Fruit fly (Drosophila melanogaster): ENCODE data around the gene CG3777.

The CG3777 gene

DNA sequence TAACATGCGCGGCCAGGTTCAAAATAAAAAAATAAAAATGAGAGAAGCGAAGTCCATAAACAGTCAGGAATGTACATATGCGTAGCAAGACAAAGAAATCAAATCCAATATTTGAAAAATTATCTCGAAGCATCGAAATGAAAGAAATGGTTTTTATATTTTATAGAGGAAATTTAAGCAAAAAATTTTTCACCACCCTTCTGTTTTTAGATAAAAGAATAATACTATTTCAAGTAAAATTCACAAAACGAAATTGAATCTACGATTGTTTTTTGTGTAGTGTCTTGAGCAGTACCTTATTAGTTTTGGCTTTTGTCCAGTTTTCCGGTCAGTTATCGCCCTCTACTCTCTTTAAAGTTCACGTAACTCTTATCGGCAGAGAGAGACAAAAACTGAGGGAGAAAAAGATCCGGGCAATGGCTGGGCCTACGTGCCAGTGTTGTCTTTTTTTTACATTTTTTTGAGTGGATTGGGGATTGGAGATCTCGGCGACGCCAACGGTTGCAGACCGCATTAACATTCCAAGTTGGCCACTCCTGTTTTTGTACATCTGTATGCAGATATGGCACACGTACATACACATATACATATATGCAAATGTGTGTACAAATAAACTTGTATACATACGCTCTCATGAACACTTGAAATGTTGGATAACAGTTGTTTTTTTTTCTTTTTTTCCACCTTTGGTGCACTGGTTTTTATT lies 60.5 kb downstream of the CG3777 start:
- TF ChIP-seq CG8478 (optimal IDR thresholded peaks at IDR 0.05) (no peak), Dll (optimal IDR thresholded peaks at IDR 0.05) (no peak), usp (GFP tag; optimal IDR thresholded peaks at IDR 0.05) (no peak), EcR (GFP tag; optimal IDR thresholded peaks at IDR 0.05) (no peak), pan (optimal IDR thresholded peaks at IDR 0.05) (no peak), psq (optimal IDR thresholded peaks at IDR 0.05) (no peak)

DNA sequence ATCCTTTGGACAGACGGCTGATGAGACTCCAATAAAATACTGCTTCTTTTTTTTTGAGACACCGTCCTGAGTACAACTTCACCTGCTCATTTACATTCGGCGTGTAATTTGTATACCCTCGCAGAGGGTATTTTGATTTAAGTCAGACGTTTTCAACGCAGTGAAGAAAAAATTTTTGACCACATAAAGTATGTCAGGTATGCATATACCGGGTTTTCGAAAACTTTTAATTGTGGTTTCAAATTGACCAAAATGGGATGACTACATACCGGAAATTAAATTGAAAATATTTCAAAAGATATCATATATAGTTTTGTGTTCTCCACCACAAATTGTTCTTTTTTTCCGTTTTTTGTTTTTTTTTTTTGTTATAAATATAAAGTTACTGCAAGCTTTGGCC lies 61.3 kb downstream of the CG3777 start:
- no peak for TF ChIP-seq pan (optimal IDR thresholded peaks at IDR 0.05)
- no peak for TF ChIP-seq usp (GFP tag; optimal IDR thresholded peaks at IDR 0.05)
- no peak for TF ChIP-seq CG8478 (optimal IDR thresholded peaks at IDR 0.05)
- no peak for TF ChIP-seq EcR (GFP tag; optimal IDR thresholded peaks at IDR 0.05)
- no peak for TF ChIP-seq Dll (optimal IDR thresholded peaks at IDR 0.05)
- no peak for TF ChIP-seq psq (optimal IDR thresholded peaks at IDR 0.05)

- TF ChIP-seq EcR (GFP tag; optimal IDR thresholded peaks at IDR 0.05), result no peak
- no peak for TF ChIP-seq usp (GFP tag; optimal IDR thresholded peaks at IDR 0.05)
- no peak for TF ChIP-seq psq (optimal IDR thresholded peaks at IDR 0.05)
- no peak for TF ChIP-seq CG8478 (optimal IDR thresholded peaks at IDR 0.05)
- no peak for TF ChIP-seq Dll (optimal IDR thresholded peaks at IDR 0.05)
- no peak for TF ChIP-seq pan (optimal IDR thresholded peaks at IDR 0.05)
Measured at dm6 chrX:342422-343169, 63.1 kb downstream of the CG3777 start.

DNA sequence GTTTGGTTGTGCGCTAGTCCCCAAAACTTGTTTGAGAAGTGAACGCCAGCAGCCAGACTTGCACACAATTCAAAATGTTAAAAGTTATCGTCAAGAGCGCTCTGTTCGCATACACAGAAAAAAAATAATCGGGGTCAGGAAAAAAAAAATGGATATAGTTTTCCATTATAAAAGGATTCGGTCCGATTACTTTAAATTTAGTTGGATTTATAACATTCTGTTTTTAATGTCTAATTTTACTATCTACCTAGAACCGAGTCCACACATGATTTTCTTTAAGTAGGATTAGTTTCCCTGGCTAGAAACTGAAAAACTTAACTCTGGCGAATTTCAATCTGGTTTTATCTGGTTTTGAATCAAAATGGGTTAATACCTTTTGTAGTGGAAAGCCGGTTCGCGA lies 65.7 kb downstream of the CG3777 start:
- TF ChIP-seq CG8478 (optimal IDR thresholded peaks at IDR 0.05) (no peak), psq (optimal IDR thresholded peaks at IDR 0.05) (no peak), Dll (optimal IDR thresholded peaks at IDR 0.05) (no peak), usp (GFP tag; optimal IDR thresholded peaks at IDR 0.05) (no peak), pan (optimal IDR thresholded peaks at IDR 0.05) (no peak), EcR (GFP tag; optimal IDR thresholded peaks at IDR 0.05) (no peak)

dm6 chrX:350266-350665 lies 70.8 kb downstream of the CG3777 start, which contains the start of gene CG43181:
Gene CG43181, plus strand, starts transcription at chrX:350566.
- TF ChIP-seq psq (optimal IDR thresholded peaks at IDR 0.05) (no peak), EcR (GFP tag; optimal IDR thresholded peaks at IDR 0.05) (no peak), CG8478 (optimal IDR thresholded peaks at IDR 0.05) (no peak), usp (GFP tag; optimal IDR thresholded peaks at IDR 0.05) (no peak), Dll (optimal IDR thresholded peaks at IDR 0.05) (no peak), pan (optimal IDR thresholded peaks at IDR 0.05) (no peak)

DNA sequence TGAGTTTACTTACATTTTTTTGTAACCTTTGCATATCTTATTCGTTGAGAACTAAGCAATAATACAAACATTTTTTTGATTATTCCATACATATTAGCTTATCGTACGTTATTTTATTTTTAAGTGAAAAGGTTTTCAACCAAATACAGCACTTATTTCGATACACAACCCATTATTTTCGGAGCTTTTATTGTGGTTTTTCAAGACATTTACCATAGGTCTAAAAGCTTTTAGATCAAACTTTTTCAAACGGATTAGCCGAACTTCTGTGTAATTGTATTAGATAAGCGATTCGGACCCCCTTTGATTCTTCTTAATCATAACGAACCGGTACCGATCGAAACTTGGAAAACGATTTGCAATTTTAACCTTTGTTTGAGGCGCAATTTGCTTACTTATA lies 71.5 kb downstream of the CG3777 start:
- TF ChIP-seq pan (optimal IDR thresholded peaks at IDR 0.05) (no peak), psq (optimal IDR thresholded peaks at IDR 0.05) (no peak), CG8478 (optimal IDR thresholded peaks at IDR 0.05) (no peak), usp (GFP tag; optimal IDR thresholded peaks at IDR 0.05) (no peak), EcR (GFP tag; optimal IDR thresholded peaks at IDR 0.05) (no peak), Dll (optimal IDR thresholded peaks at IDR 0.05) (no peak)

DNA sequence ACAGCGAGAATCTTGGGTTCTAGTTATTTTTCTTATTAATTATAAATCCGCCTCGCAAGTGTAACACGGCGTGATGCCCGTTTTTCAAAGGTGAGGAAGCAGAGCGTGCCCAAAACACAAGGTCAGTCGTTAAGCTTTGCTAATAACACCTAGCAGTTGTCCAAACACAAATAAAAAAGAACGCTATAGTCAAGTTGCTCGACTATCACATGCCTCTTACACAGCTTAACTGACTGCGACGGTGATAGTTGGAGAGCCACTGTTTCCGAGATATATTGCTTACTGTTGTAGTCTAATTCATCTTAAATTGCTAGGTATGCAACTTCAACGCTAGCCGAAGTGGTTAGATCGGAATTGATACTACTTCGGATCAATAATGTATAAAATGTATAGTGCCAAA lies 72.1 kb downstream of the CG3777 start:
- TF ChIP-seq Dll (optimal IDR thresholded peaks at IDR 0.05), result no peak
- TF ChIP-seq CG8478 (optimal IDR thresholded peaks at IDR 0.05), result no peak
- no peak for TF ChIP-seq usp (GFP tag; optimal IDR thresholded peaks at IDR 0.05)
- no peak for TF ChIP-seq psq (optimal IDR thresholded peaks at IDR 0.05)
- no peak for TF ChIP-seq pan (optimal IDR thresholded peaks at IDR 0.05)
- TF ChIP-seq EcR (GFP tag; optimal IDR thresholded peaks at IDR 0.05), result no peak

DNA sequence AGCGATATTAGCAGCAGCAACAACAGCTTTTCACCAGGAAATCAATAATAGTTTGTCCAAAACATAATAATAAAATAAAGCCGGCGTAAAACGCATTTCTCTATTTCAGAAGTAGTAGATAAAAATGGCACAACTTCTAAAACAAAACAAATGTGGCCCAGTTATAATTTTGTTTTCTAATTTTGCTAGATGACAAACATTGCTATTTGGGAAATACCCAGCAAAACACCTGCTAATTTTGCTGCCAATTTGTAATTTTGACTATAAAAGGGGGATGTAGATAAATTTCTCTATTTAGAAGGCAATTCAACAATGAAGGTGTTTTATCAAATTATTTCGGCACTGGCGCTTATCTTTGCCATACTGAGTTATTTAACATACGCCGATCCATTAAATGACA lies 73.3 kb downstream of the CG3777 start, which contains the start of gene CG43182:
Gene CG43182 (plus strand): TSS at position 301 of the 400 bp plus-strand sequence.
- TF ChIP-seq psq (optimal IDR thresholded peaks at IDR 0.05), result no peak
- TF ChIP-seq pan (optimal IDR thresholded peaks at IDR 0.05), result no peak
- TF ChIP-seq Dll (optimal IDR thresholded peaks at IDR 0.05), result no peak
- TF ChIP-seq CG8478 (optimal IDR thresholded peaks at IDR 0.05), result no peak
- TF ChIP-seq usp (GFP tag; optimal IDR thresholded peaks at IDR 0.05), result no peak
- TF ChIP-seq EcR (GFP tag; optimal IDR thresholded peaks at IDR 0.05), result no peak

DNA sequence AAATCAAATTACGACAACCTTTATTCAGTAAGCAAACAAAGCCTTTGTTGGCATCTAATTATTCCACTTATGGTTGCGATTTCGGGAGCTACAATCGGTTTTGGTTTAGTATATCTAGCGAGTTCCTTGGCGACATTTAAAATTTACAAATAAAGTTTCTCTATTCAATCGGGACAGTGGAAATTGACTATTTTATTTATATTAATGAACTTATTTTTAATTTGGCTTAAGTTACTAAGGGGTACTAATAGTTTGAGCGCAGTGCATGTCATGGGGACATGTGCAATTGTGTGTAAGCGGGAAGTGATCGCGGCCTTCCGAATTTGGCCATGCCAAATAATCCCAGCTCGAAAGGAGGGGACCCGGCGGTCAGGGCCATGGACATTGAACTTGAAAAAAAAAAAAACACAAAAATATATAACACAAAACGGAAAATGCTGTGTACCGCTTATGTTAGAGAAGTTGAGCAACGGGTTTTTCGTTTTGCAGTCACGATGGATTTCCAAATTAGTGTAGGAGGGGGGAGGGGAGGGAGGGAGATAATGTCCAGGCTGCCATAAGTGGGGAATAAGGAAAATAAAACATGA lies 74.5 kb downstream of the CG3777 start:
- TF ChIP-seq EcR (GFP tag; optimal IDR thresholded peaks at IDR 0.05) (no peak), Dll (optimal IDR thresholded peaks at IDR 0.05) (no peak), psq (optimal IDR thresholded peaks at IDR 0.05) (no peak), CG8478 (optimal IDR thresholded peaks at IDR 0.05) (no peak), pan (optimal IDR thresholded peaks at IDR 0.05) (no peak), usp (GFP tag; optimal IDR thresholded peaks at IDR 0.05) (no peak)

dm6 chrX:356232-356631 lies 76.7 kb downstream of the CG3777 start, which contains the start of gene y:
Gene y, plus strand, starts transcription at chrX:356509.
- TF ChIP-seq pan (optimal IDR thresholded peaks at IDR 0.05), result no peak
- TF ChIP-seq CG8478 (optimal IDR thresholded peaks at IDR 0.05), result no peak
- TF ChIP-seq psq (optimal IDR thresholded peaks at IDR 0.05), result no peak
- no peak for TF ChIP-seq EcR (GFP tag; optimal IDR thresholded peaks at IDR 0.05)
- TF ChIP-seq Dll (optimal IDR thresholded peaks at IDR 0.05), result no peak
- TF ChIP-seq usp (GFP tag; optimal IDR thresholded peaks at IDR 0.05), result no peak

- TF ChIP-seq pan (optimal IDR thresholded peaks at IDR 0.05) (no peak), EcR (GFP tag; optimal IDR thresholded peaks at IDR 0.05) (no peak), CG8478 (optimal IDR thresholded peaks at IDR 0.05) (no peak), psq (optimal IDR thresholded peaks at IDR 0.05) (no peak), Dll (optimal IDR thresholded peaks at IDR 0.05) (no peak), usp (GFP tag; optimal IDR thresholded peaks at IDR 0.05) (no peak)
Measured at dm6 chrX:361418-361817, 81.9 kb downstream of the CG3777 start.

Measured in whole organism.